Worm (Caenorhabditis elegans) whole organism, L1 larva: ENCODE results near the gene F20D1.22.

Experiments
- F16B12.6 ChIP-seq: fragments of 150-350 bp; optimal IDR thresholded peaks from 2 replicates; lab custom pipeline; 2014; ENCODE audit warnings: missing biosample characterization, missing genetic modification characterization
- aha-1 ChIP-seq: fragments of 150-350 bp; optimal IDR thresholded peaks from 2 replicates; lab custom pipeline; 2014; ENCODE audit warnings: missing biosample characterization, missing genetic modification characterization
- alr-1 ChIP-seq: fragments of 200-800 bp; sonication (Bioruptor generic); optimal IDR thresholded peaks from 2 replicates; lab custom pipeline; 2018; ENCODE audit warnings: borderline replicate concordance, mild to moderate bottlenecking, missing genetic modification characterization, missing compliant biosample characterization
- aly-2 ChIP-seq: fragments of 150-350 bp; optimal IDR thresholded peaks from 2 replicates; lab custom pipeline; 2014; ENCODE audit warnings: missing biosample characterization, missing genetic modification characterization
- ama-1 ChIP-seq: fragments of 150-350 bp; optimal IDR thresholded peaks from 2 replicates; lab custom pipeline; 2014
- blmp-1 ChIP-seq: fragments of 150-350 bp; optimal IDR thresholded peaks from 2 replicates; lab custom pipeline; 2014; ENCODE audit warnings: missing biosample characterization, missing genetic modification characterization
- ceh-63 ChIP-seq: fragments of 200-800 bp; sonication (Bioruptor generic); optimal IDR thresholded peaks from 2 replicates; lab custom pipeline; 2018; ENCODE audit warnings: mild to moderate bottlenecking, missing genetic modification characterization, missing compliant biosample characterization
- ceh-8 ChIP-seq: fragments of 200-800 bp; sonication (Bioruptor generic); optimal IDR thresholded peaks from 2 replicates; lab custom pipeline; 2018; ENCODE audit warnings: mild to moderate bottlenecking, missing genetic modification characterization, moderate library complexity, missing compliant biosample characterization
- ceh-82 ChIP-seq, 3 experiments: fragments of 150-350 bp in 1 of 3; sonication (generic microtip) in 2 of 3; optimal IDR thresholded peaks; 2 replicates each; lab custom pipeline; 2014 to 2017; ENCODE audit warnings: missing biosample characterization in 3 of 3, missing genetic modification characterization in 3 of 3
- dpl-1 ChIP-seq, 3 experiments: fragments of 150-350 bp in 2 of 3; sonication (generic microtip) in 1 of 3; optimal IDR thresholded peaks; 2 replicates each; lab custom pipeline; 2014 to 2017; ENCODE audit warnings: missing biosample characterization in 3 of 3, missing genetic modification characterization in 3 of 3, missing genetic modification reagents in 3 of 3
- dsc-1 ChIP-seq: sonication (generic microtip); optimal IDR thresholded peaks from 2 replicates; lab custom pipeline; 2016; ENCODE audit warnings: mild to moderate bottlenecking, missing genetic modification characterization, missing compliant biosample characterization
- efl-3 ChIP-seq: fragments of 200-800 bp; sonication (Bioruptor generic); optimal IDR thresholded peaks from 2 replicates; lab custom pipeline; 2018; ENCODE audit warnings: mild to moderate bottlenecking, missing genetic modification characterization, missing compliant biosample characterization
- fkh-10 ChIP-seq: sonication (generic microtip); optimal IDR thresholded peaks from 2 replicates; lab custom pipeline; 2017; ENCODE audit warnings: missing biosample characterization, missing genetic modification reagents, missing genetic modification characterization
- fkh-4 ChIP-seq: sonication (generic microtip); optimal IDR thresholded peaks from 2 replicates; lab custom pipeline; 2016; ENCODE audit warnings: missing compliant biosample characterization, missing genetic modification characterization, borderline replicate concordance
- fos-1 ChIP-seq: fragments of 150-350 bp; optimal IDR thresholded peaks from 2 replicates; lab custom pipeline; 2014; ENCODE audit warnings: missing biosample characterization, missing genetic modification characterization
- grh-1 ChIP-seq: fragments of 200-800 bp; sonication (Bioruptor generic); IDR thresholded peaks from 2 replicates; pipeline ENCODE4 v1.3.6; 2022; ENCODE audit warnings: missing genetic modification reagents, missing genetic modification characterization, missing compliant biosample characterization
- hlh-17 ChIP-seq: fragments of 200-800 bp; sonication (Bioruptor generic); optimal IDR thresholded peaks from 2 replicates; lab custom pipeline; 2018; ENCODE audit warnings: missing genetic modification characterization, mild to moderate bottlenecking, missing compliant biosample characterization, moderate library complexity, borderline replicate concordance
- hlh-4 ChIP-seq: sonication (generic microtip); optimal IDR thresholded peaks from 2 replicates; lab custom pipeline; 2016; ENCODE audit warnings: mild to moderate bottlenecking, missing genetic modification characterization, missing compliant biosample characterization
- hpl-2 ChIP-seq: fragments of 150-350 bp; optimal IDR thresholded peaks from 2 replicates; lab custom pipeline; 2014; ENCODE audit warnings: missing biosample characterization, missing genetic modification reagents, missing genetic modification characterization
- irx-1 ChIP-seq: sonication (generic microtip); optimal IDR thresholded peaks from 2 replicates; lab custom pipeline; 2016; ENCODE audit warnings: missing genetic modification characterization, missing compliant biosample characterization
- jun-1 ChIP-seq: fragments of 150-350 bp; optimal IDR thresholded peaks from 2 replicates; lab custom pipeline; 2014; ENCODE audit warnings: missing biosample characterization, missing genetic modification reagents, missing genetic modification characterization
- lin-13 ChIP-seq: fragments of 150-350 bp; optimal IDR thresholded peaks from 2 replicates; lab custom pipeline; 2014; ENCODE audit warnings: missing biosample characterization, missing genetic modification reagents, missing genetic modification characterization
- lin-15B ChIP-seq: fragments of 150-350 bp; sonication (generic microtip); optimal IDR thresholded peaks from 3 replicates; lab custom pipeline; 2014; ENCODE audit warnings: missing biosample characterization, missing genetic modification characterization
- lin-39 ChIP-seq: fragments of 150-350 bp; optimal IDR thresholded peaks from 2 replicates; lab custom pipeline; 2014; ENCODE audit warnings: missing biosample characterization, missing genetic modification reagents, missing genetic modification characterization
- lsy-2 ChIP-seq, 2 experiments: fragments of 150-350 bp; optimal IDR thresholded peaks; 2 replicates each; lab custom pipeline; 2014; ENCODE audit warnings: missing biosample characterization in 2 of 2, missing genetic modification characterization in 2 of 2
- mab-9 ChIP-seq: fragments of 200-800 bp; sonication (Bioruptor generic); IDR thresholded peaks from 2 replicates; pipeline ENCODE4 v1.3.6; 2022; ENCODE audit warnings: missing genetic modification reagents, missing genetic modification characterization, missing compliant biosample characterization
- mdl-1 ChIP-seq, 2 experiments: fragments of 150-350 bp; optimal IDR thresholded peaks; 2 replicates each; lab custom pipeline; 2014 to 2017; ENCODE audit warnings: missing biosample characterization in 2 of 2, missing genetic modification characterization in 2 of 2, inconsistent platforms in 1 of 2
- mef-2 ChIP-seq: fragments of 150-350 bp; optimal IDR thresholded peaks from 2 replicates; lab custom pipeline; 2014; ENCODE audit warnings: missing biosample characterization, missing genetic modification characterization
- mep-1 ChIP-seq: fragments of 150-350 bp; optimal IDR thresholded peaks from 2 replicates; lab custom pipeline; 2014; ENCODE audit warnings: missing biosample characterization, missing genetic modification characterization
- nhr-11 ChIP-seq: fragments of 150-350 bp; optimal IDR thresholded peaks from 2 replicates; lab custom pipeline; 2014; ENCODE audit warnings: missing biosample characterization, missing genetic modification characterization
- nhr-19 ChIP-seq: fragments of 200-800 bp; sonication (Bioruptor generic); conservative IDR thresholded peaks from 2 replicates; pipeline ENCODE4 v1.3.6; 2022; ENCODE audit warnings: missing genetic modification characterization, missing compliant biosample characterization
- nhr-28 ChIP-seq: fragments of 150-350 bp; optimal IDR thresholded peaks from 2 replicates; lab custom pipeline; 2014; ENCODE audit warnings: missing biosample characterization, missing genetic modification characterization
- nhr-47 ChIP-seq: sonication (generic microtip); optimal IDR thresholded peaks from 2 replicates; lab custom pipeline; 2016; ENCODE audit warnings: mild to moderate bottlenecking, missing genetic modification characterization, moderate library complexity, missing compliant biosample characterization
- nhr-76 ChIP-seq: sonication (generic microtip); optimal IDR thresholded peaks from 2 replicates; lab custom pipeline; 2017; ENCODE audit warnings: missing biosample characterization, missing genetic modification characterization
- nhr-77 ChIP-seq: fragments of 150-350 bp; optimal IDR thresholded peaks from 2 replicates; lab custom pipeline; 2014; ENCODE audit warnings: missing biosample characterization, missing genetic modification characterization
- nhr-85 ChIP-seq: sonication (generic microtip); peaks from one replicate; lab custom pipeline; 2016; ENCODE audit warnings: missing genetic modification characterization, inconsistent platforms, missing compliant biosample characterization
- nhr-90 ChIP-seq: sonication (generic microtip); optimal IDR thresholded peaks from 2 replicates; lab custom pipeline; 2016; ENCODE audit warnings: mild to moderate bottlenecking, missing genetic modification characterization, missing compliant biosample characterization; ENCODE audit not compliant: poor library complexity
- pag-3 ChIP-seq: sonication (generic microtip); optimal IDR thresholded peaks from 2 replicates; lab custom pipeline; 2017; ENCODE audit warnings: missing genetic modification characterization, mild to moderate bottlenecking, missing compliant biosample characterization, antibody characterized with exemption, borderline replicate concordance; ENCODE audit not compliant: insufficient read depth
- pqm-1 ChIP-seq: sonication (generic microtip); optimal IDR thresholded peaks from 3 replicates; lab custom pipeline; 2017; ENCODE audit warnings: missing biosample characterization, missing genetic modification characterization
- snu-23 ChIP-seq: sonication (generic microtip); optimal IDR thresholded peaks from 2 replicates; lab custom pipeline; 2016; ENCODE audit warnings: missing genetic modification characterization, missing compliant biosample characterization
- sptf-1 ChIP-seq: fragments of 150-350 bp; optimal IDR thresholded peaks from 2 replicates; lab custom pipeline; 2014; ENCODE audit warnings: missing biosample characterization, missing genetic modification characterization
- sup-37 ChIP-seq: fragments of 200-800 bp; sonication (Bioruptor generic); optimal IDR thresholded peaks from 2 replicates; lab custom pipeline; 2018; ENCODE audit warnings: mild to moderate bottlenecking, missing genetic modification characterization, missing compliant biosample characterization
- swsn-7 ChIP-seq: sonication (generic microtip); optimal IDR thresholded peaks from 2 replicates; lab custom pipeline; 2016; ENCODE audit warnings: missing genetic modification characterization, missing compliant biosample characterization
- tbx-2 ChIP-seq: sonication (generic microtip); optimal IDR thresholded peaks from 2 replicates; lab custom pipeline; 2016; ENCODE audit warnings: missing genetic modification characterization, missing compliant biosample characterization
- unc-130 ChIP-seq: fragments of 150-350 bp; optimal IDR thresholded peaks from 2 replicates; lab custom pipeline; 2017; ENCODE audit warnings: missing biosample characterization, missing genetic modification characterization, inconsistent platforms
- unc-30 ChIP-seq: sonication (generic microtip); optimal IDR thresholded peaks from 2 replicates; lab custom pipeline; 2017; ENCODE audit warnings: missing biosample characterization, missing genetic modification characterization
- unc-86 ChIP-seq: sonication (generic microtip); optimal IDR thresholded peaks from 2 replicates; lab custom pipeline; 2016; ENCODE audit warnings: missing genetic modification characterization, missing compliant biosample characterization
- unc-98 ChIP-seq: fragments of 200-800 bp; sonication (Bioruptor generic); IDR thresholded peaks from 2 replicates; pipeline ENCODE4 v1.3.6; 2022; ENCODE audit warnings: missing genetic modification characterization, missing compliant biosample characterization
- xbp-1 ChIP-seq: sonication (generic microtip); optimal IDR thresholded peaks from 2 replicates; lab custom pipeline; 2016; ENCODE audit warnings: missing genetic modification characterization, missing compliant biosample characterization
- zag-1 ChIP-seq: fragments of 150-350 bp; optimal IDR thresholded peaks from 2 replicates; lab custom pipeline; 2014; ENCODE audit warnings: missing biosample characterization, missing genetic modification characterization
- ztf-11 ChIP-seq, 2 experiments: sonication (generic microtip); optimal IDR thresholded peaks; 2 replicates each; lab custom pipeline; 2016 to 2017; ENCODE audit warnings: missing genetic modification characterization in 2 of 2, missing biosample characterization in 1 of 2, missing compliant biosample characterization in 1 of 2
- ztf-4 ChIP-seq: fragments of 150-350 bp; optimal IDR thresholded peaks from 2 replicates; lab custom pipeline; 2014; ENCODE audit warnings: missing biosample characterization, missing genetic modification characterization

Gene F20D1.22

DNA sequence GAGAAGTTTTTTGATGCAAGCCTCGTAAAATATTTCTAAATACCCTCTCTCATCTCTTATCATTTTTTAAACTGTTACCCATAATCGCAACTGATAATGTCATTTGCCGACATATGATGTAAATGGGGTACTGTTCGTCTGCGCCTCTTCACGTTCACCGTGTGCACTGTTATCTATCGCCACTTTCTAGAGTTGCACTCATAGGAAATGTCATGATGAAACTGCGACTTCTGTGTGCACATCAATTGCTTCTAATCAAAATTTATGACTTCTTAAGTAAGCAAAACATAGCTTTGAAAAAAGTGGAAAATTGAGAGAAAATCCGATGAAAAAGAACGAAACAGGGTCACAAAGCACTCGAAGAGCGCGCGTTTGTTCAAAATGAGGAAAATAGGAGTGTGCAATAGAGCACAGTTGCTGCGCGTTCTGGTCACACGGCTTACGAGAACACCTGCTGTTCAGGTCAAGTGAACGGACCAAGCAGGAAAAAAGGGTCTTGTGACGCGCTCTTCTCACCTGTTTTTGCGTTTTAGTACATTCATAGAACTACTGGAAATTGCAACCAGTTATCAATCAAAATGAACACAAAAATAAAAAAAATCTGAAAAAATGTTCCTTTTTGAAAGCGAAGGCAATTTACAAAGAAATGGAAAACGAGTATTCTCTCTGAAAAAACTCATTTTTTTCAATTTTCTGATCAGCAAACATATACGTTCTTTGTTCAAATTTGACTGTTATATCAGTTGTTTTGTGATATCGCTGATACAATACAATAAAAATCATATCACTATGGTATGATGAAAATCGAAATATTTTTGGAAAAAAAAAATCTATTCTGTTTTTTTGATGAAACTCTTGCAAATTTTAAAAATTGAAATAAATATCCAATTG, 19.9 kb upstream of the F20D1.22 start (continued):
- TF ChIP-seq snu-23 (GFP tag; lab: Kevin White, UChicago) (no peak), unc-86 (tag; lab: Kevin White, UChicago) (no peak), sptf-1 (tag; lab: Kevin White, UChicago) (no peak), fos-1 (no peak), sup-37 (no peak), unc-98 (no peak), mef-2 (tag; lab: Kevin White, UChicago) (no peak), mdl-1 (tag; optimal IDR thresholded peaks at IDR 0.05; lab: Kevin White, UChicago) (no peak), ztf-4 (tag; lab: Kevin White, UChicago) (no peak), nhr-77 (tag; lab: Kevin White, UChicago) (peak; percentile 40), fkh-10 (GFP tag; lab: Kevin White, UChicago) (no peak), nhr-19 (GFP tag; lab: Robert Waterston, UW) (0 out of 2 replicates have a peak, but pooled peaks have one; percentile 3), aha-1 (tag; lab: Kevin White, UChicago) (no peak), lin-39 (no peak), ceh-8 (GFP tag; lab: Kevin White, UChicago) (no peak), ceh-82 (tag; optimal IDR thresholded peaks at IDR 0.05; lab: Kevin White, UChicago) (peak in 1 of 3 experiments; percentile 17), nhr-76 (tag; lab: Kevin White, UChicago) (no peak), fkh-4 (tag; lab: Kevin White, UChicago) (no peak), lin-13 (GFP tag; lab: Kevin White, UChicago) (no peak), mep-1 (no peak), hlh-17 (GFP tag; lab: Kevin White, UChicago) (no peak), zag-1 (tag; lab: Kevin White, UChicago) (no peak), tbx-2 (tag; lab: Kevin White, UChicago) (no peak), mab-9 (GFP tag; lab: Robert Waterston, UW) (no peak), grh-1 (GFP tag; lab: Robert Waterston, UW) (no peak), alr-1 (tag; lab: Kevin White, UChicago) (no peak), pqm-1 (tag; lab: Kevin White, UChicago) (peak; percentile 68), pag-3 (tag; lab: Kevin White, UChicago) (no peak), ama-1 (lab: Kevin White, UChicago) (no peak), unc-130 (tag; lab: Kevin White, UChicago) (no peak), nhr-47 (tag; lab: Kevin White, UChicago) (no peak), unc-30 (no peak), hpl-2 (GFP tag; lab: Kevin White, UChicago) (peak; percentile 5), dsc-1 (tag; lab: Kevin White, UChicago) (no peak), efl-3 (GFP tag; lab: Kevin White, UChicago) (no peak), lsy-2 (tag; optimal IDR thresholded peaks at IDR 0.05; lab: Kevin White, UChicago) (peak in 1 of 2 experiments; percentile 20), nhr-11 (tag; lab: Kevin White, UChicago) (no peak), lin-15B (tag; lab: Kevin White, UChicago) (peak; percentile 35), ceh-63 (GFP tag; lab: Kevin White, UChicago) (no peak), nhr-90 (tag; lab: Kevin White, UChicago) (peak; percentile 59), irx-1 (tag; lab: Kevin White, UChicago) (no peak), swsn-7 (no peak), F16B12.6 (tag; lab: Kevin White, UChicago) (no peak), ztf-11 (tag; optimal IDR thresholded peaks at IDR 0.05; lab: Kevin White, UChicago) (no peak), blmp-1 (no peak), nhr-85 (tag; lab: Kevin White, UChicago) (no peak), aly-2 (tag; lab: Kevin White, UChicago) (no peak), xbp-1 (tag; lab: Kevin White, UChicago) (no peak), nhr-28 (tag; lab: Kevin White, UChicago) (no peak), jun-1 (tag; lab: Kevin White, UChicago) (no peak), dpl-1 (GFP tag; optimal IDR thresholded peaks at IDR 0.05; lab: Kevin White, UChicago) (peak in 1 of 3 experiments; percentile 47), hlh-4 (no peak)
